Worm (Caenorhabditis elegans): Measurements from ENCODE around the gene F55B12.10.

ce11 chrV:13812931-13813330 lies 26.6 kb upstream of the F55B12.10 start, which contains the start of gene ceh-24:
- no peak for TF ChIP-seq ceh-43 (GFP tag; optimal IDR thresholded peaks at IDR 0.05)
- no peak for TF ChIP-seq lin-13 (tag; optimal IDR thresholded peaks at IDR 0.05)
- TF ChIP-seq nhr-76 (tag; optimal IDR thresholded peaks at IDR 0.05), result no peak
- no peak for TF ChIP-seq snpc-4 (tag; optimal IDR thresholded peaks at IDR 0.05)
- TF ChIP-seq ces-1 (GFP tag; optimal IDR thresholded peaks at IDR 0.05), result no peak
- no peak for TF ChIP-seq pha-4 (tag; optimal IDR thresholded peaks at IDR 0.05)
- no peak for TF ChIP-seq bed-3 (GFP tag; optimal IDR thresholded peaks at IDR 0.05)
- no peak for TF ChIP-seq elt-3 (tag; optimal IDR thresholded peaks at IDR 0.05)
- no peak for TF ChIP-seq nhr-237 (tag; optimal IDR thresholded peaks at IDR 0.05)
- no peak for TF ChIP-seq elt-1 (tag; optimal IDR thresholded peaks at IDR 0.05; ENCODE audit: borderline replicate concordance, insufficient read depth)
- TF ChIP-seq ztf-11 (tag; optimal IDR thresholded peaks at IDR 0.05), result no peak

Data from whole organism, mixed stage, embryonic.